Fruit fly (Drosophila melanogaster) whole organism, prepupa: ENCODE measurements around the gene Past1.

Source experiments
- Blimp-1 ChIP-seq: fragments of 200-800 bp; sonication (Bioruptor generic); optimal IDR thresholded peaks from 3 replicates; lab custom pipeline; 2017; ENCODE audit warnings: missing biosample characterization, missing genetic modification characterization, mild to moderate bottlenecking, moderate library complexity, missing genetic modification reagents
- CG10631 ChIP-seq: fragments of 200-800 bp; sonication (Bioruptor generic); optimal IDR thresholded peaks from 2 replicates; lab custom pipeline; 2016; ENCODE audit warnings: missing biosample characterization, missing genetic modification characterization
- CG11294 ChIP-seq: fragments of 200-800 bp; sonication (Bioruptor generic); IDR thresholded peaks from 2 replicates; pipeline ENCODE4 v1.3.6; 2022; ENCODE audit warnings: missing biosample characterization, missing genetic modification characterization
- CG11902 ChIP-seq: fragments of 200-800 bp; sonication (Bioruptor generic); optimal IDR thresholded peaks from 3 replicates; lab custom pipeline; 2016; ENCODE audit warnings: missing biosample characterization, missing genetic modification characterization
- CG15336 ChIP-seq: fragments of 200-800 bp; sonication (Bioruptor generic); IDR thresholded peaks from 2 replicates; pipeline ENCODE4 v1.3.6; 2022; ENCODE audit warnings: missing biosample characterization, missing genetic modification characterization
- CG16779 ChIP-seq: fragments of 200-800 bp; sonication (Bioruptor generic); optimal IDR thresholded peaks from 3 replicates; lab custom pipeline; 2017; ENCODE audit warnings: missing biosample characterization, mild to moderate bottlenecking, missing genetic modification characterization
- CG3032 ChIP-seq: fragments of 200-800 bp; optimal IDR thresholded peaks from 2 replicates; lab custom pipeline; 2019; ENCODE audit warnings: missing biosample characterization, mild to moderate bottlenecking, missing genetic modification characterization, moderate library complexity
- CG32006 ChIP-seq: fragments of 200-800 bp; sonication (Bioruptor generic); optimal IDR thresholded peaks from 3 replicates; lab custom pipeline; 2017; ENCODE audit warnings: missing biosample characterization, mild to moderate bottlenecking, missing genetic modification characterization
- CG34406 ChIP-seq: fragments of 200-800 bp; sonication (Bioruptor generic); optimal IDR thresholded peaks from 3 replicates; lab custom pipeline; 2016; ENCODE audit warnings: missing biosample characterization, missing genetic modification characterization
- CG3919 ChIP-seq: fragments of 200-800 bp; sonication (Bioruptor generic); optimal IDR thresholded peaks from 3 replicates; lab custom pipeline; 2016; ENCODE audit warnings: missing biosample characterization, missing genetic modification characterization
- CG4318 ChIP-seq: fragments of 200-800 bp; sonication (Bioruptor generic); optimal IDR thresholded peaks from 3 replicates; lab custom pipeline; 2017; ENCODE audit warnings: missing biosample characterization, mild to moderate bottlenecking, missing genetic modification characterization
- CG6163 ChIP-seq: fragments of 200-800 bp; sonication (Bioruptor generic); IDR thresholded peaks from 3 replicates; pipeline ENCODE4 v1.3.6; 2022; ENCODE audit warnings: missing biosample characterization, missing genetic modification characterization
- CG6792 ChIP-seq: fragments of 200-800 bp; sonication (Bioruptor generic); optimal IDR thresholded peaks from 3 replicates; lab custom pipeline; 2016; ENCODE audit warnings: missing biosample characterization, missing genetic modification characterization
- CG6854 ChIP-seq: fragments of 200-800 bp; sonication (Bioruptor generic); optimal IDR thresholded peaks from 2 replicates; lab custom pipeline; 2017; ENCODE audit warnings: missing biosample characterization, mild to moderate bottlenecking, missing genetic modification characterization
- CG7368 ChIP-seq: fragments of 200-800 bp; sonication (Bioruptor generic); optimal IDR thresholded peaks from 3 replicates; lab custom pipeline; 2016; ENCODE audit warnings: missing biosample characterization, missing genetic modification characterization
- CG8119 ChIP-seq: fragments of 200-800 bp; sonication (Bioruptor generic); IDR thresholded peaks from 3 replicates; pipeline ENCODE4 v1.3.6; 2022; ENCODE audit warnings: missing biosample characterization, missing genetic modification characterization
- CG8319 ChIP-seq: fragments of 200-800 bp; sonication (Bioruptor generic); optimal IDR thresholded peaks from 3 replicates; lab custom pipeline; 2016; ENCODE audit warnings: missing biosample characterization, missing genetic modification characterization
- CG9139 ChIP-seq: fragments of 200-800 bp; sonication (Bioruptor generic); optimal IDR thresholded peaks from 3 replicates; lab custom pipeline; 2017; ENCODE audit warnings: missing biosample characterization, mild to moderate bottlenecking, missing genetic modification characterization
- Eip75B ChIP-seq: fragments of 200-800 bp; sonication (Bioruptor generic); optimal IDR thresholded peaks from 3 replicates; lab custom pipeline; 2016; ENCODE audit warnings: missing biosample characterization, missing genetic modification characterization
- Eip78C ChIP-seq: fragments of 200-800 bp; sonication (Bioruptor generic); peaks from one replicate; lab custom pipeline; 2016; ENCODE audit warnings: missing biosample characterization, missing genetic modification characterization
- Eip93F ChIP-seq: fragments of 200-800 bp; sonication (Bioruptor generic); optimal IDR thresholded peaks from 2 replicates; lab custom pipeline; 2016; ENCODE audit warnings: missing biosample characterization, mild to moderate bottlenecking, missing genetic modification characterization
- Ets21C ChIP-seq: fragments of 200-800 bp; sonication (Bioruptor generic); optimal IDR thresholded peaks from 3 replicates; lab custom pipeline; 2016; ENCODE audit warnings: missing biosample characterization, missing genetic modification characterization
- Ets96B ChIP-seq: fragments of 200-800 bp; optimal IDR thresholded peaks from 2 replicates; lab custom pipeline; 2019; ENCODE audit warnings: missing biosample characterization, mild to moderate bottlenecking, missing genetic modification characterization, moderate library complexity
- Gug ChIP-seq: fragments of 200-800 bp; sonication (Bioruptor generic); IDR thresholded peaks from 2 replicates; pipeline ENCODE4 v1.3.6; 2022; ENCODE audit warnings: missing biosample characterization, missing genetic modification characterization
- Hr38 ChIP-seq: sonication (Bioruptor generic); optimal IDR thresholded peaks from 2 replicates; lab custom pipeline; 2016; ENCODE audit warnings: missing biosample characterization, missing genetic modification characterization
- Hr39 ChIP-seq: fragments of 200-800 bp; sonication (Bioruptor generic); optimal IDR thresholded peaks from 2 replicates; lab custom pipeline; 2016; ENCODE audit warnings: missing biosample characterization, missing genetic modification characterization
- Hr4 ChIP-seq: fragments of 200-800 bp; sonication (Bioruptor generic); optimal IDR thresholded peaks from 3 replicates; lab custom pipeline; 2016; ENCODE audit warnings: missing biosample characterization, missing genetic modification characterization
- Lpt ChIP-seq: fragments of 200-800 bp; sonication (Bioruptor generic); optimal IDR thresholded peaks from 3 replicates; lab custom pipeline; 2016; ENCODE audit warnings: missing biosample characterization, missing genetic modification characterization
- OdsH ChIP-seq: fragments of 200-800 bp; sonication (Bioruptor generic); optimal IDR thresholded peaks from 3 replicates; lab custom pipeline; 2016; ENCODE audit warnings: missing biosample characterization, missing genetic modification characterization
- Sox102F ChIP-seq: fragments of 200-800 bp; sonication (Bioruptor generic); optimal IDR thresholded peaks from 2 replicates; lab custom pipeline; 2016; ENCODE audit warnings: missing biosample characterization, mild to moderate bottlenecking, missing genetic modification characterization
- Sox14 ChIP-seq: fragments of 200-800 bp; sonication (Bioruptor generic); optimal IDR thresholded peaks from 3 replicates; lab custom pipeline; 2016; ENCODE audit warnings: missing biosample characterization, missing genetic modification characterization
- Sox15 ChIP-seq: fragments of 200-800 bp; sonication (Bioruptor generic); optimal IDR thresholded peaks from 3 replicates; lab custom pipeline; 2016; ENCODE audit warnings: missing biosample characterization, missing genetic modification characterization
- achi ChIP-seq: fragments of 200-800 bp; sonication (Bioruptor generic); optimal IDR thresholded peaks from 3 replicates; lab custom pipeline; 2016; ENCODE audit warnings: missing biosample characterization, missing genetic modification characterization
- dac ChIP-seq: fragments of 200-800 bp; sonication (Bioruptor generic); optimal IDR thresholded peaks from 2 replicates; lab custom pipeline; 2017; ENCODE audit warnings: missing biosample characterization, mild to moderate bottlenecking, missing genetic modification characterization
- eg ChIP-seq: fragments of 200-800 bp; sonication (Bioruptor generic); IDR thresholded peaks from 3 replicates; pipeline ENCODE4 v1.3.6; 2022; ENCODE audit warnings: missing biosample characterization, missing genetic modification characterization
- esn ChIP-seq: fragments of 200-800 bp; sonication (Bioruptor generic); optimal IDR thresholded peaks from 2 replicates; lab custom pipeline; 2016; ENCODE audit warnings: missing biosample characterization, mild to moderate bottlenecking, missing genetic modification characterization, moderate library complexity
- fd85E ChIP-seq: fragments of 200-800 bp; sonication (Bioruptor generic); optimal IDR thresholded peaks from 3 replicates; lab custom pipeline; 2016; ENCODE audit warnings: missing biosample characterization, missing genetic modification characterization
- fkh ChIP-seq: fragments of 200-800 bp; sonication (Bioruptor generic); optimal IDR thresholded peaks from 3 replicates; lab custom pipeline; 2017; ENCODE audit warnings: missing biosample characterization, mild to moderate bottlenecking, missing genetic modification characterization, moderate library complexity
- lz ChIP-seq: fragments of 200-800 bp; sonication (Bioruptor generic); optimal IDR thresholded peaks from 3 replicates; lab custom pipeline; 2016; ENCODE audit warnings: missing biosample characterization, missing genetic modification characterization
- pdm3 ChIP-seq: fragments of 200-800 bp; sonication (Bioruptor generic); optimal IDR thresholded peaks from 3 replicates; lab custom pipeline; 2016; ENCODE audit warnings: missing biosample characterization, missing genetic modification characterization
- salr ChIP-seq, 2 experiments: fragments of 200-800 bp; sonication (Bioruptor generic); optimal IDR thresholded peaks; 3 replicates each; lab custom pipeline; 2016 to 2018; ENCODE audit warnings: missing biosample characterization in 2 of 2, missing genetic modification characterization in 2 of 2, mild to moderate bottlenecking in 1 of 2
- svp ChIP-seq: fragments of 200-800 bp; sonication (Bioruptor generic); peaks from one replicate; lab custom pipeline; 2016; ENCODE audit warnings: missing biosample characterization, missing genetic modification characterization
- topi ChIP-seq: fragments of 200-800 bp; sonication (Bioruptor generic); optimal IDR thresholded peaks from 3 replicates; lab custom pipeline; 2016; ENCODE audit warnings: missing biosample characterization, missing genetic modification characterization

Past1 gene

dm6 chr3R:12719627-12720343, 22.7 kb downstream of the Past1 start (continued):
- TF ChIP-seq Sox15 (GFP tag; lab: Kevin White, UChicago) (no peak), Hr38 (GFP tag; lab: Kevin White, UChicago) (no peak), esn (peak; percentile 68), dac (GFP tag; lab: Kevin White, UChicago) (no peak), CG6854 (GFP tag; lab: Kevin White, UChicago) (peak; percentile 55), CG4318 (GFP tag; lab: Kevin White, UChicago) (peak; percentile 39), CG3032 (tag; lab: Kevin White, UChicago) (peak; percentile 66), CG16779 (tag; lab: Kevin White, UChicago) (peak; percentile 71), CG3919 (peak; percentile 63), Eip78C (GFP tag; lab: Kevin White, UChicago) (peak; percentile 80), topi (GFP tag; lab: Kevin White, UChicago) (peak; percentile 44), CG9139 (GFP tag; lab: Kevin White, UChicago) (peak; percentile 22), CG32006 (GFP tag; lab: Kevin White, UChicago) (peak; percentile 72), Eip93F (GFP tag; lab: Kevin White, UChicago) (no peak), Ets21C (no peak), CG6792 (GFP tag; lab: Kevin White, UChicago) (peak; percentile 65), Lpt (no peak), fkh (GFP tag; lab: Kevin White, UChicago) (no peak), CG8119 (peak; percentile 51; the same call in 1 of the 3 replicates), CG6163 (GFP tag; lab: Robert Waterston, UW) (peak; percentile 62), fd85E (GFP tag; lab: Kevin White, UChicago) (peak; percentile 36), Eip75B (GFP tag; lab: Kevin White, UChicago) (peak; percentile 39), Sox102F (GFP tag; lab: Kevin White, UChicago) (peak; percentile 53), achi (peak; percentile 66), CG7368 (peak; percentile 33), Gug (GFP tag; lab: Robert Waterston, UW) (no peak), CG11294 (GFP tag; lab: Robert Waterston, UW) (peak; percentile 41)
- TF ChIP-seq, all 60 proteins: peak for 50

dm6 chr3R:12720344-12721200, 23.4 kb downstream of the Past1 start:
- TF ChIP-seq salr (GFP tag; optimal IDR thresholded peaks at IDR 0.05; lab: Kevin White, UChicago) (peak in 1 of 2 experiments; percentile 13), Blimp-1 (GFP tag; lab: Kevin White, UChicago) (no peak), Sox14 (GFP tag; lab: Kevin White, UChicago) (no peak), CG15336 (GFP tag; lab: Robert Waterston, UW) (0 out of 2 replicates have a peak, but pooled peaks have one; percentile 31), Eip93F (GFP tag; lab: Kevin White, UChicago) (no peak), Hr39 (GFP tag; lab: Kevin White, UChicago) (no peak), CG6163 (GFP tag; lab: Robert Waterston, UW) (peak; percentile 51; the same call in 1 of the 3 replicates), OdsH (GFP tag; lab: Kevin White, UChicago) (no peak), fd85E (GFP tag; lab: Kevin White, UChicago) (no peak), CG32006 (GFP tag; lab: Kevin White, UChicago) (peak; percentile 7), Sox102F (GFP tag; lab: Kevin White, UChicago) (no peak), Ets96B (tag; lab: Kevin White, UChicago) (peak; percentile 26), CG8119 (no peak), CG10631 (GFP tag; lab: Kevin White, UChicago) (no peak), lz (GFP tag; lab: Kevin White, UChicago) (no peak), svp (peak; percentile 96), Hr4 (GFP tag; lab: Kevin White, UChicago) (peak; percentile 14), CG3919 (no peak), Eip75B (GFP tag; lab: Kevin White, UChicago) (no peak), CG34406 (GFP tag; lab: Kevin White, UChicago) (peak; percentile 24), CG8319 (GFP tag; lab: Kevin White, UChicago) (no peak), CG6792 (GFP tag; lab: Kevin White, UChicago) (peak; percentile 3), CG11902 (GFP tag; lab: Kevin White, UChicago) (no peak), Eip78C (GFP tag; lab: Kevin White, UChicago) (peak; percentile 79), pdm3 (GFP tag; lab: Kevin White, UChicago) (peak; percentile 21), eg (GFP tag; lab: Robert Waterston, UW) (no peak), Lpt (no peak)
